Fruit fly (Drosophila melanogaster) whole organism, wandering third instar larva: ENCODE measurements around the gene CG15458.

ENCODE experiments used
- Dfd ChIP-seq: fragments of >200 bp; optimal IDR thresholded peaks from 2 replicates; lab custom pipeline; 2017; ENCODE audit warnings: missing biosample characterization, missing genetic modification characterization
- Jra ChIP-seq: sonication (Bioruptor generic); optimal IDR thresholded peaks from 2 replicates; lab custom pipeline; 2016; ENCODE audit warnings: missing biosample characterization, missing genetic modification characterization
- N ChIP-seq: fragments of >200 bp; optimal IDR thresholded peaks from 2 replicates; lab custom pipeline; 2018; ENCODE audit warnings: missing biosample characterization, missing external identifiers, missing genetic modification characterization
- rgr ChIP-seq: fragments of 200-800 bp; sonication (Bioruptor generic); optimal IDR thresholded peaks from 3 replicates; lab custom pipeline; 2016; ENCODE audit warnings: missing biosample characterization, mild to moderate bottlenecking, missing genetic modification characterization

dm6 chrX:20414099-20414498 is at the start of gene CG15458:
- no peak for TF ChIP-seq Jra (GFP tag; lab: Kevin White, UChicago)
- TF ChIP-seq Dfd, result no peak
- no peak for TF ChIP-seq N
- no peak for TF ChIP-seq rgr (GFP tag; lab: Kevin White, UChicago)
